Fruit fly (Drosophila melanogaster) whole organism, embryonic: ENCODE measurements around the gene rempA.

ENCODE experiments used
- BEAF-32 ChIP-seq: fragments of 200-800 bp; sonication (Bioruptor generic); optimal IDR thresholded peaks from 3 replicates; lab custom pipeline; 2017; ENCODE audit warnings: missing biosample characterization, missing genetic modification characterization, mild to moderate bottlenecking, moderate library complexity, missing genetic modification reagents
- Bteb2 ChIP-seq: fragments of 200-800 bp; sonication (Bioruptor generic); optimal IDR thresholded peaks from 2 replicates; lab custom pipeline; 2016; ENCODE audit warnings: missing biosample characterization, missing genetic modification characterization
- CG10979 ChIP-seq: fragments of 200-800 bp; sonication (Bioruptor generic); optimal IDR thresholded peaks from 2 replicates; lab custom pipeline; 2018; ENCODE audit warnings: missing biosample characterization, mild to moderate bottlenecking, missing genetic modification characterization, moderate library complexity
- CG15601 ChIP-seq: fragments of 200-800 bp; sonication (Bioruptor generic); optimal IDR thresholded peaks from 3 replicates; lab custom pipeline; 2019; ENCODE audit warnings: missing biosample characterization, mild to moderate bottlenecking, missing genetic modification characterization, moderate library complexity
- CG16813 ChIP-seq: fragments of 200-800 bp; sonication (Bioruptor generic); IDR thresholded peaks from 3 replicates; pipeline ENCODE4 v1.3.6; 2022; ENCODE audit warnings: missing biosample characterization, missing genetic modification characterization; ENCODE audit not compliant: partially characterized antibody
- CG2116 ChIP-seq: fragments of 200-800 bp; sonication (Bioruptor generic); optimal IDR thresholded peaks from 3 replicates; lab custom pipeline; 2018; ENCODE audit warnings: missing biosample characterization, mild to moderate bottlenecking, missing genetic modification characterization
- CG2129 ChIP-seq: fragments of 200-800 bp; sonication (Bioruptor generic); IDR thresholded peaks from 2 replicates; pipeline ENCODE4 v1.3.6; 2022; ENCODE audit warnings: missing biosample characterization, missing genetic modification characterization; ENCODE audit not compliant: partially characterized antibody
- CG34224 ChIP-seq: fragments of 200-800 bp; sonication (Bioruptor generic); IDR thresholded peaks from 3 replicates; pipeline ENCODE4 v1.3.6; 2022; ENCODE audit warnings: missing biosample characterization, missing genetic modification characterization; ENCODE audit not compliant: partially characterized antibody
- CG34422 ChIP-seq: fragments of 200-800 bp; sonication (Bioruptor generic); IDR thresholded peaks from 3 replicates; pipeline ENCODE4 v1.3.6; 2022; ENCODE audit warnings: missing biosample characterization, missing genetic modification characterization
- CG42726 ChIP-seq: fragments of 200-800 bp; sonication (Bioruptor generic); IDR thresholded peaks from 2 replicates; pipeline ENCODE4 v1.3.6; 2022; ENCODE audit warnings: missing biosample characterization, missing genetic modification characterization; ENCODE audit not compliant: partially characterized antibody
- CG6175 ChIP-seq: fragments of 200-800 bp; sonication (Bioruptor generic); IDR thresholded peaks from 3 replicates; pipeline ENCODE4 v1.3.6; 2022; ENCODE audit warnings: missing biosample characterization, missing genetic modification characterization
- CG7928 ChIP-seq: fragments of 200-800 bp; sonication (Bioruptor generic); optimal IDR thresholded peaks from 2 replicates; lab custom pipeline; 2017; ENCODE audit warnings: missing biosample characterization, mild to moderate bottlenecking, missing genetic modification characterization
- CG7963 ChIP-seq: fragments of 200-800 bp; sonication (Bioruptor generic); IDR thresholded peaks from 3 replicates; pipeline ENCODE4 v1.3.6; 2022; ENCODE audit warnings: missing biosample characterization, missing genetic modification characterization; ENCODE audit not compliant: partially characterized antibody
- CG7987 ChIP-seq: fragments of 200-800 bp; sonication (Bioruptor generic); optimal IDR thresholded peaks from 2 replicates; lab custom pipeline; 2018; ENCODE audit warnings: missing biosample characterization, mild to moderate bottlenecking, missing genetic modification characterization, moderate library complexity
- Dip2 ChIP-seq: fragments of 200-800 bp; sonication (Bioruptor generic); IDR thresholded peaks from 2 replicates; pipeline ENCODE4 v1.3.6; 2022; ENCODE audit warnings: missing biosample characterization, missing genetic modification characterization
- Dll ChIP-seq: fragments of 200-800 bp; sonication (Bioruptor generic); IDR thresholded peaks from 4 replicates; pipeline ENCODE4 v1.3.6; 2022; ENCODE audit warnings: missing biosample characterization, missing genetic modification characterization; ENCODE audit not compliant: partially characterized antibody
- Dref ChIP-seq: fragments of 200-800 bp; sonication (Bioruptor generic); IDR thresholded peaks from 2 replicates; pipeline ENCODE4 v1.3.6; 2022; ENCODE audit warnings: missing biosample characterization, missing genetic modification characterization
- E2f2 ChIP-seq: fragments of 200-800 bp; sonication (Bioruptor generic); IDR thresholded peaks from 2 replicates; pipeline ENCODE4 v1.3.6; 2022; ENCODE audit warnings: missing biosample characterization, missing genetic modification characterization
- H2.0 ChIP-seq: fragments of 200-800 bp; sonication (Bioruptor generic); IDR thresholded peaks from 2 replicates; pipeline ENCODE4 v1.3.6; 2022; ENCODE audit warnings: missing biosample characterization, missing genetic modification characterization
- Hey ChIP-seq: fragments of 200-800 bp; sonication (Bioruptor generic); optimal IDR thresholded peaks from 3 replicates; lab custom pipeline; 2018; ENCODE audit warnings: missing biosample characterization, mild to moderate bottlenecking, missing genetic modification characterization
- Hmx ChIP-seq: fragments of 200-800 bp; sonication (Bioruptor generic); optimal IDR thresholded peaks from 2 replicates; lab custom pipeline; 2016; ENCODE audit warnings: missing biosample characterization, missing genetic modification characterization
- MBD-R2 ChIP-seq: fragments of 200-800 bp; sonication (Bioruptor generic); IDR thresholded peaks from 2 replicates; pipeline ENCODE4 v1.3.6; 2022; ENCODE audit warnings: missing biosample characterization, missing genetic modification characterization
- MESR4 ChIP-seq: fragments of 200-800 bp; sonication (Bioruptor generic); optimal IDR thresholded peaks from 2 replicates; lab custom pipeline; 2018; ENCODE audit warnings: missing biosample characterization, mild to moderate bottlenecking, missing genetic modification characterization, moderate library complexity
- Med ChIP-seq: fragments of 200-800 bp; sonication (Bioruptor generic); peaks from one replicate; lab custom pipeline; 2016; ENCODE audit warnings: missing biosample characterization, missing genetic modification characterization, mild to moderate bottlenecking, inconsistent platforms, moderate library complexity
- NC2β ChIP-seq: fragments of 200-800 bp; sonication (Bioruptor generic); optimal IDR thresholded peaks from 2 replicates; lab custom pipeline; 2016; ENCODE audit warnings: missing biosample characterization, missing genetic modification characterization
- Neu2 ChIP-seq: fragments of 200-800 bp; sonication (Bioruptor generic); optimal IDR thresholded peaks from 3 replicates; lab custom pipeline; 2016; ENCODE audit warnings: missing biosample characterization, missing genetic modification characterization, borderline replicate concordance
- Scr ChIP-seq: fragments of 200-800 bp; sonication (Bioruptor generic); IDR thresholded peaks from 2 replicates; pipeline ENCODE4 v1.3.6; 2022; ENCODE audit warnings: missing biosample characterization, missing genetic modification characterization; ENCODE audit not compliant: partially characterized antibody
- Sry-β ChIP-seq: fragments of 200-800 bp; sonication (Bioruptor generic); optimal IDR thresholded peaks from 2 replicates; lab custom pipeline; 2018; ENCODE audit warnings: missing biosample characterization, mild to moderate bottlenecking, missing genetic modification characterization, moderate library complexity
- amos ChIP-seq: fragments of 200-800 bp; sonication (Bioruptor generic); IDR thresholded peaks from 2 replicates; pipeline ENCODE4 v1.3.6; 2022; ENCODE audit warnings: missing biosample characterization, missing genetic modification characterization; ENCODE audit not compliant: partially characterized antibody
- ato ChIP-seq: fragments of 200-800 bp; sonication (Bioruptor generic); IDR thresholded peaks from 2 replicates; pipeline ENCODE4 v1.3.6; 2022; ENCODE audit warnings: missing biosample characterization, missing genetic modification characterization; ENCODE audit not compliant: partially characterized antibody
- bbx ChIP-seq: fragments of 200-800 bp; sonication (Bioruptor generic); IDR thresholded peaks from 2 replicates; pipeline ENCODE4 v1.3.6; 2022; ENCODE audit warnings: missing biosample characterization, missing genetic modification characterization; ENCODE audit not compliant: partially characterized antibody
- cad ChIP-seq: fragments of >200 bp; optimal IDR thresholded peaks from 2 replicates; lab custom pipeline; 2017; ENCODE audit warnings: missing biosample characterization, missing genetic modification characterization
- cato ChIP-seq: fragments of 200-800 bp; sonication (Bioruptor generic); optimal IDR thresholded peaks from 2 replicates; lab custom pipeline; 2016; ENCODE audit warnings: missing biosample characterization, missing genetic modification characterization, borderline replicate concordance
- ftz-f1 ChIP-seq: fragments of 200-800 bp; sonication (Bioruptor generic); optimal IDR thresholded peaks from 2 replicates; lab custom pipeline; 2016; ENCODE audit warnings: missing biosample characterization, missing genetic modification characterization
- fu2 ChIP-seq: fragments of 200-800 bp; sonication (Bioruptor generic); optimal IDR thresholded peaks from 2 replicates; lab custom pipeline; 2016; ENCODE audit warnings: missing biosample characterization, missing genetic modification characterization
- h ChIP-seq: fragments of >200 bp; optimal IDR thresholded peaks from 2 replicates; lab custom pipeline; 2017
- hb ChIP-seq: fragments of 200-800 bp; sonication (Bioruptor generic); IDR thresholded peaks from 3 replicates; pipeline ENCODE4 v1.3.6; 2022; ENCODE audit warnings: missing biosample characterization, missing genetic modification characterization; ENCODE audit not compliant: partially characterized antibody
- hbn ChIP-seq: fragments of 200-800 bp; sonication (Bioruptor generic); IDR thresholded peaks from 2 replicates; pipeline ENCODE4 v1.3.6; 2022; ENCODE audit warnings: missing biosample characterization, missing genetic modification characterization; ENCODE audit not compliant: partially characterized antibody
- hkb ChIP-seq, 2 experiments: fragments of 200-800 bp in 1 of 2; fragments of >200 bp in 1 of 2; sonication (Bioruptor generic) in 1 of 2; IDR thresholded peaks in 1 of 2; optimal IDR thresholded peaks in 1 of 2; 2 replicates each; pipeline versions ENCODE4 v1.3.6 to Lab custom; 2017 to 2022; ENCODE audit warnings: missing biosample characterization in 1 of 2, missing genetic modification characterization in 1 of 2
- inv ChIP-seq: fragments of 200-800 bp; sonication (Bioruptor generic); IDR thresholded peaks from 2 replicates; pipeline ENCODE4 v1.3.6; 2022; ENCODE audit warnings: missing biosample characterization, missing genetic modification characterization; ENCODE audit not compliant: partially characterized antibody
- knrl ChIP-seq: fragments of 200-800 bp; sonication (Bioruptor generic); IDR thresholded peaks from 3 replicates; pipeline ENCODE4 v1.3.6; 2022; ENCODE audit warnings: missing biosample characterization, missing genetic modification characterization; ENCODE audit not compliant: partially characterized antibody
- p53 ChIP-seq: fragments of 200-800 bp; sonication (Bioruptor generic); optimal IDR thresholded peaks from 2 replicates; lab custom pipeline; 2016; ENCODE audit warnings: missing biosample characterization, missing genetic modification characterization
- sisA ChIP-seq: fragments of 200-800 bp; sonication (Bioruptor generic); IDR thresholded peaks from 2 replicates; pipeline ENCODE4 v1.3.6; 2022; ENCODE audit warnings: missing biosample characterization, missing genetic modification characterization
- sna ChIP-seq: fragments of 200-800 bp; sonication (Bioruptor generic); IDR thresholded peaks from 2 replicates; pipeline ENCODE4 v1.3.6; 2022; ENCODE audit warnings: missing biosample characterization, missing genetic modification characterization; ENCODE audit not compliant: partially characterized antibody
- tna ChIP-seq: fragments of 200-800 bp; sonication (Bioruptor generic); IDR thresholded peaks from 2 replicates; pipeline ENCODE4 v1.3.6; 2022; ENCODE audit warnings: missing biosample characterization, missing genetic modification characterization; ENCODE audit not compliant: partially characterized antibody
- tx ChIP-seq: fragments of 200-800 bp; sonication (Bioruptor generic); optimal IDR thresholded peaks from 2 replicates; lab custom pipeline; 2016; ENCODE audit warnings: missing biosample characterization, missing genetic modification characterization

Gene rempA

dm6 chr2L:559770-560567, at the start of gene rempA:
Gene rempA (minus strand): TSS chr2L:560310.
- TF ChIP-seq Hmx (GFP tag; lab: Kevin White, UChicago) (no peak), Bteb2 (no peak), Dref (peak; percentile 80), Hey (tag; lab: Kevin White, UChicago) (no peak), CG42726 (GFP tag; lab: Robert Waterston, UW) (peak; percentile 35; the same call in 1 of the 2 replicates), MBD-R2 (GFP tag; lab: Robert Waterston, UW) (peak; percentile 66), amos (GFP tag; lab: Robert Waterston, UW) (peak; percentile 69), cad (GFP tag; lab: Kevin White, UChicago) (no peak), hkb (optimal IDR thresholded peaks at IDR 0.05; lab: Kevin White, UChicago) (no peak), hkb (GFP tag; IDR thresholded peaks at IDR 0.05; lab: Robert Waterston, UW) (0 out of 2 replicates have a peak, but pooled peaks have one; percentile 9), h (lab: Kevin White, UChicago) (no peak), Neu2 (GFP tag; lab: Kevin White, UChicago) (no peak), CG2116 (GFP tag; lab: Kevin White, UChicago) (peak; percentile 51), Scr (peak; percentile 71), tx (GFP tag; lab: Kevin White, UChicago) (no peak), CG7987 (GFP tag; lab: Kevin White, UChicago) (no peak), CG16813 (peak; percentile 59; the same call in 2 of the 3 replicates), CG34224 (GFP tag; lab: Robert Waterston, UW) (peak; percentile 57; the same call in 2 of the 3 replicates), sisA (GFP tag; lab: Robert Waterston, UW) (no peak), p53 (no peak), hb (GFP tag; lab: Robert Waterston, UW) (peak; percentile 66; the same call in 1 of the 3 replicates), Sry-β (GFP tag; lab: Kevin White, UChicago) (peak; percentile 72), CG2129 (peak; percentile 43), inv (GFP tag; lab: Robert Waterston, UW) (peak; percentile 45; the same call in 1 of the 2 replicates), E2f2 (GFP tag; lab: Robert Waterston, UW) (peak; percentile 94), CG6175 (GFP tag; lab: Robert Waterston, UW) (no peak), tna (GFP tag; lab: Robert Waterston, UW) (peak; percentile 28; the same call in 1 of the 2 replicates), sna (peak; percentile 64), Dip2 (no peak), bbx (peak; percentile 78), Med (GFP tag; lab: Kevin White, UChicago) (peak; percentile 68), Dll (GFP tag; lab: Robert Waterston, UW) (peak; percentile 74), CG15601 (tag; lab: Kevin White, UChicago) (no peak), knrl (GFP tag; lab: Robert Waterston, UW) (peak; percentile 58; the same call in 2 of the 3 replicates), hbn (GFP tag; lab: Robert Waterston, UW) (peak; percentile 47), BEAF-32 (GFP tag; lab: Kevin White, UChicago) (peak; percentile 74), H2.0 (GFP tag; lab: Robert Waterston, UW) (no peak), NC2β (no peak), CG7963 (GFP tag; lab: Robert Waterston, UW) (peak; percentile 53; the same call in 1 of the 3 replicates), ato (GFP tag; lab: Robert Waterston, UW) (peak; percentile 49), fu2 (no peak), ftz-f1 (GFP tag; lab: Kevin White, UChicago) (peak; percentile 33), CG7928 (GFP tag; lab: Kevin White, UChicago) (peak; percentile 91), MESR4 (peak; percentile 35), CG10979 (tag; lab: Kevin White, UChicago) (no peak), CG34422 (0 out of 3 replicates have a peak, but pooled peaks have one; percentile 33), cato (GFP tag; lab: Kevin White, UChicago) (no peak)
